Fruit fly (Drosophila melanogaster) whole organism, embryonic: ENCODE measurements around the gene CG10587.
A peak's percentile ranks its signal among the peaks of the same experiment; 100 is the strongest.

Experiments
- Asciz ChIP-seq: fragments of 200-800 bp; sonication (Bioruptor generic); optimal IDR thresholded peaks from 2 replicates; lab custom pipeline; 2017; ENCODE audit warnings: missing biosample characterization, mild to moderate bottlenecking, missing genetic modification characterization, missing genetic modification reagents
- Bgb ChIP-seq: fragments of 200-800 bp; sonication (Bioruptor generic); IDR thresholded peaks from 2 replicates; pipeline ENCODE4 v1.3.6; 2022; ENCODE audit warnings: missing biosample characterization, missing genetic modification characterization; ENCODE audit not compliant: partially characterized antibody
- CG10267 ChIP-seq: fragments of 200-800 bp; sonication (Bioruptor generic); optimal IDR thresholded peaks from 2 replicates; lab custom pipeline; 2018; ENCODE audit warnings: missing biosample characterization, mild to moderate bottlenecking, missing genetic modification characterization, moderate library complexity
- CG10321 ChIP-seq: fragments of 200-800 bp; sonication (Bioruptor generic); IDR thresholded peaks from 2 replicates; pipeline ENCODE4 v1.3.6; 2022; ENCODE audit warnings: missing biosample characterization, missing genetic modification characterization
- CG11093 ChIP-seq: fragments of 200-800 bp; sonication (Bioruptor generic); IDR thresholded peaks from 3 replicates; pipeline ENCODE4 v1.3.6; 2022; ENCODE audit warnings: missing biosample characterization, missing genetic modification characterization
- CG11456 ChIP-seq: fragments of 200-800 bp; sonication (Bioruptor generic); IDR thresholded peaks from 3 replicates; pipeline ENCODE4 v1.3.6; 2022; ENCODE audit warnings: missing biosample characterization, missing genetic modification characterization
- CG14965 ChIP-seq: fragments of 200-800 bp; sonication (Bioruptor generic); optimal IDR thresholded peaks from 2 replicates; lab custom pipeline; 2016; ENCODE audit warnings: missing biosample characterization, missing genetic modification characterization, borderline replicate concordance
- CG15479 ChIP-seq: fragments of 200-800 bp; sonication (Bioruptor generic); optimal IDR thresholded peaks from 3 replicates; lab custom pipeline; 2019; ENCODE audit warnings: missing biosample characterization, mild to moderate bottlenecking, missing genetic modification characterization, moderate library complexity
- CG16863 ChIP-seq: fragments of 200-800 bp; sonication (Bioruptor generic); optimal IDR thresholded peaks from 3 replicates; lab custom pipeline; 2016; ENCODE audit warnings: missing biosample characterization, missing genetic modification characterization
- CG17361 ChIP-seq: fragments of 200-800 bp; sonication (Bioruptor generic); IDR thresholded peaks from 3 replicates; pipeline ENCODE4 v1.3.6; 2022; ENCODE audit warnings: missing biosample characterization, missing genetic modification characterization
- CG17802 ChIP-seq: fragments of 200-800 bp; sonication (Bioruptor generic); optimal IDR thresholded peaks from 2 replicates; lab custom pipeline; 2018; ENCODE audit warnings: missing biosample characterization, mild to moderate bottlenecking, missing genetic modification characterization, moderate library complexity
- CG17912 ChIP-seq: fragments of 200-800 bp; sonication (Bioruptor generic); optimal IDR thresholded peaks from 2 replicates; lab custom pipeline; 2018; ENCODE audit warnings: missing biosample characterization, mild to moderate bottlenecking, missing genetic modification characterization
- CG3065 ChIP-seq: fragments of 200-800 bp; sonication (Bioruptor generic); optimal IDR thresholded peaks from 2 replicates; lab custom pipeline; 2016; ENCODE audit warnings: missing biosample characterization, missing genetic modification characterization
- CG4282 ChIP-seq: fragments of 200-800 bp; sonication (Bioruptor generic); optimal IDR thresholded peaks from 2 replicates; lab custom pipeline; 2016; ENCODE audit warnings: missing biosample characterization, missing genetic modification characterization
- CG4424 ChIP-seq: fragments of 200-800 bp; sonication (Bioruptor generic); optimal IDR thresholded peaks from 3 replicates; lab custom pipeline; 2016; ENCODE audit warnings: missing biosample characterization, missing genetic modification characterization
- CG4854 ChIP-seq: fragments of 200-800 bp; sonication (Bioruptor generic); optimal IDR thresholded peaks from 2 replicates; lab custom pipeline; 2016; ENCODE audit warnings: missing biosample characterization, missing genetic modification characterization, inconsistent platforms
- CG7357 ChIP-seq: fragments of 200-800 bp; sonication (Bioruptor generic); IDR thresholded peaks from 3 replicates; pipeline ENCODE4 v1.3.6; 2022; ENCODE audit warnings: missing biosample characterization, missing genetic modification characterization
- CG7786 ChIP-seq: fragments of 200-800 bp; sonication (Bioruptor generic); optimal IDR thresholded peaks from 2 replicates; lab custom pipeline; 2016; ENCODE audit warnings: missing biosample characterization, missing genetic modification characterization
- CG8359 ChIP-seq: fragments of 200-800 bp; sonication (Bioruptor generic); optimal IDR thresholded peaks from 2 replicates; lab custom pipeline; 2017; ENCODE audit warnings: missing biosample characterization, mild to moderate bottlenecking, missing genetic modification characterization, borderline replicate concordance
- CG8765 ChIP-seq: fragments of 200-800 bp; sonication (Bioruptor generic); IDR thresholded peaks from 2 replicates; pipeline ENCODE4 v1.3.6; 2022; ENCODE audit warnings: missing biosample characterization, missing genetic modification characterization
- CHES-1-like ChIP-seq: fragments of 200-800 bp; sonication (Bioruptor generic); optimal IDR thresholded peaks from 2 replicates; lab custom pipeline; 2016; ENCODE audit warnings: missing biosample characterization, missing genetic modification characterization
- D ChIP-seq, 2 experiments: fragments of 200-800 bp in 1 of 2; fragments of >200 bp in 1 of 2; sonication (Bioruptor generic) in 1 of 2; optimal IDR thresholded peaks; 2 replicates in 1 of 2; 3 replicates in 1 of 2; lab custom pipeline; 2017; ENCODE audit warnings: mild to moderate bottlenecking in 1 of 2, missing biosample characterization in 1 of 2, missing genetic modification characterization in 1 of 2, missing genetic modification reagents in 1 of 2
- Dref ChIP-seq: fragments of 200-800 bp; sonication (Bioruptor generic); IDR thresholded peaks from 2 replicates; pipeline ENCODE4 v1.3.6; 2022; ENCODE audit warnings: missing biosample characterization, missing genetic modification characterization
- Fer2 ChIP-seq: fragments of 200-800 bp; sonication (Bioruptor generic); optimal IDR thresholded peaks from 2 replicates; lab custom pipeline; 2018; ENCODE audit warnings: missing biosample characterization, mild to moderate bottlenecking, missing genetic modification characterization, moderate library complexity
- Fer3 ChIP-seq: fragments of 200-800 bp; sonication (Bioruptor generic); optimal IDR thresholded peaks from 2 replicates; lab custom pipeline; 2018; ENCODE audit warnings: missing biosample characterization, mild to moderate bottlenecking, missing genetic modification characterization, moderate library complexity
- H2.0 ChIP-seq: fragments of 200-800 bp; sonication (Bioruptor generic); IDR thresholded peaks from 2 replicates; pipeline ENCODE4 v1.3.6; 2022; ENCODE audit warnings: missing biosample characterization, missing genetic modification characterization
- HLH3B ChIP-seq: fragments of 200-800 bp; sonication (Bioruptor generic); IDR thresholded peaks from 2 replicates; pipeline ENCODE4 v1.3.6; 2022; ENCODE audit warnings: missing biosample characterization, missing genetic modification characterization
- HmgZ ChIP-seq: fragments of 200-800 bp; sonication (Bioruptor generic); optimal IDR thresholded peaks from 2 replicates; lab custom pipeline; 2018; ENCODE audit warnings: missing biosample characterization, mild to moderate bottlenecking, missing genetic modification characterization
- Med ChIP-seq: fragments of 200-800 bp; sonication (Bioruptor generic); peaks from one replicate; lab custom pipeline; 2016; ENCODE audit warnings: missing biosample characterization, missing genetic modification characterization, mild to moderate bottlenecking, inconsistent platforms, moderate library complexity
- Mes4 ChIP-seq: fragments of 200-800 bp; sonication (Bioruptor generic); optimal IDR thresholded peaks from 2 replicates; lab custom pipeline; 2016; ENCODE audit warnings: missing biosample characterization, missing genetic modification characterization
- NC2β ChIP-seq: fragments of 200-800 bp; sonication (Bioruptor generic); optimal IDR thresholded peaks from 2 replicates; lab custom pipeline; 2016; ENCODE audit warnings: missing biosample characterization, missing genetic modification characterization
- Nf-YC ChIP-seq: fragments of 200-800 bp; optimal IDR thresholded peaks from 3 replicates; lab custom pipeline; 2019; ENCODE audit warnings: missing biosample characterization, mild to moderate bottlenecking, missing genetic modification characterization, moderate library complexity
- Oaz ChIP-seq: fragments of 200-800 bp; sonication (Bioruptor generic); IDR thresholded peaks from 2 replicates; pipeline ENCODE4 v1.3.6; 2022; ENCODE audit warnings: missing biosample characterization, missing genetic modification characterization
- Rfx ChIP-seq: fragments of 200-800 bp; sonication (Bioruptor generic); IDR thresholded peaks from 2 replicates; pipeline ENCODE4 v1.3.6; 2022; ENCODE audit warnings: missing biosample characterization, missing genetic modification characterization
- Six4 ChIP-seq: fragments of 200-800 bp; sonication (Bioruptor generic); optimal IDR thresholded peaks from 2 replicates; lab custom pipeline; 2016; ENCODE audit warnings: missing biosample characterization, missing genetic modification characterization
- amos ChIP-seq: fragments of 200-800 bp; sonication (Bioruptor generic); IDR thresholded peaks from 2 replicates; pipeline ENCODE4 v1.3.6; 2022; ENCODE audit warnings: missing biosample characterization, missing genetic modification characterization; ENCODE audit not compliant: partially characterized antibody
- cwo ChIP-seq: fragments of 200-800 bp; sonication (Bioruptor generic); optimal IDR thresholded peaks from 3 replicates; lab custom pipeline; 2017; ENCODE audit warnings: missing biosample characterization, missing genetic modification characterization, mild to moderate bottlenecking, moderate library complexity, missing genetic modification reagents
- danr ChIP-seq: fragments of 200-800 bp; sonication (Bioruptor generic); IDR thresholded peaks from 2 replicates; pipeline ENCODE4 v1.3.6; 2022; ENCODE audit warnings: missing biosample characterization, missing genetic modification characterization
- dimm ChIP-seq: fragments of 200-800 bp; sonication (Bioruptor generic); IDR thresholded peaks from 2 replicates; pipeline ENCODE4 v1.3.6; 2022; ENCODE audit warnings: missing biosample characterization, missing genetic modification characterization
- exex ChIP-seq: fragments of 200-800 bp; sonication (Bioruptor generic); optimal IDR thresholded peaks from 4 replicates; lab custom pipeline; 2018; ENCODE audit warnings: missing biosample characterization, mild to moderate bottlenecking, missing genetic modification characterization, moderate library complexity
- fd96Cb ChIP-seq: fragments of 200-800 bp; sonication (Bioruptor generic); optimal IDR thresholded peaks from 2 replicates; lab custom pipeline; 2018; ENCODE audit warnings: missing biosample characterization, mild to moderate bottlenecking, missing genetic modification characterization, moderate library complexity
- gem ChIP-seq: fragments of 200-800 bp; sonication (Bioruptor generic); optimal IDR thresholded peaks from 2 replicates; lab custom pipeline; 2019; ENCODE audit warnings: missing biosample characterization, mild to moderate bottlenecking, missing genetic modification characterization, moderate library complexity
- gsb-n ChIP-seq: fragments of 200-800 bp; sonication (Bioruptor generic); optimal IDR thresholded peaks from 3 replicates; lab custom pipeline; 2018; ENCODE audit warnings: missing biosample characterization, mild to moderate bottlenecking, missing genetic modification characterization
- hb ChIP-seq: fragments of 200-800 bp; sonication (Bioruptor generic); IDR thresholded peaks from 3 replicates; pipeline ENCODE4 v1.3.6; 2022; ENCODE audit warnings: missing biosample characterization, missing genetic modification characterization; ENCODE audit not compliant: partially characterized antibody
- mam ChIP-seq: fragments of 200-800 bp; sonication (Bioruptor generic); optimal IDR thresholded peaks from 3 replicates; lab custom pipeline; 2016; ENCODE audit warnings: missing biosample characterization, missing genetic modification characterization
- nom ChIP-seq: fragments of 200-800 bp; sonication (Bioruptor generic); optimal IDR thresholded peaks from 2 replicates; lab custom pipeline; 2017; ENCODE audit warnings: missing biosample characterization, missing genetic modification characterization, mild to moderate bottlenecking, moderate library complexity, missing genetic modification reagents
- p53 ChIP-seq: fragments of 200-800 bp; sonication (Bioruptor generic); optimal IDR thresholded peaks from 2 replicates; lab custom pipeline; 2016; ENCODE audit warnings: missing biosample characterization, missing genetic modification characterization
- peb ChIP-seq: fragments of 200-800 bp; sonication (Bioruptor generic); IDR thresholded peaks from 2 replicates; pipeline ENCODE4 v1.3.6; 2022; ENCODE audit warnings: missing biosample characterization, missing genetic modification characterization
- pho ChIP-seq: fragments of 200-800 bp; sonication (Bioruptor generic); optimal IDR thresholded peaks from 2 replicates; lab custom pipeline; 2016; ENCODE audit warnings: missing biosample characterization, missing genetic modification characterization
- zen2 ChIP-seq: fragments of 200-800 bp; sonication (Bioruptor generic); IDR thresholded peaks from 3 replicates; pipeline ENCODE4 v1.3.6; 2022; ENCODE audit warnings: missing biosample characterization, missing genetic modification characterization; ENCODE audit not compliant: partially characterized antibody

The CG10587 gene

dm6 chr3L:20950520-20951135 lies 11.7 kb downstream of the CG10587 start (continued):
- TF ChIP-seq cwo (GFP tag; lab: Kevin White, UChicago) = no peak
- TF ChIP-seq CG16863 (GFP tag; lab: Kevin White, UChicago) = no peak
- no peak for TF ChIP-seq hb (GFP tag; lab: Robert Waterston, UW)
- TF ChIP-seq NC2β = no peak
- TF ChIP-seq CG10321 = no peak
- TF ChIP-seq CG17912 = no peak
- no peak for TF ChIP-seq CG8765 (GFP tag; lab: Robert Waterston, UW)
- TF ChIP-seq CHES-1-like (GFP tag; lab: Kevin White, UChicago) = no peak
- TF ChIP-seq HLH3B = no peak
- no peak for TF ChIP-seq amos (GFP tag; lab: Robert Waterston, UW)
- no peak for TF ChIP-seq CG7357 (GFP tag; lab: Robert Waterston, UW)
- no peak for TF ChIP-seq Fer3
- no peak for TF ChIP-seq dimm (GFP tag; lab: Robert Waterston, UW)
- no peak for TF ChIP-seq CG10267
- TF ChIP-seq CG3065 (GFP tag; lab: Kevin White, UChicago) = no peak
- TF ChIP-seq gsb-n (tag; lab: Kevin White, UChicago) = no peak
- no peak for TF ChIP-seq Rfx
- TF ChIP-seq gem (tag; lab: Kevin White, UChicago) = peak; percentile 64
- TF ChIP-seq peb = no peak
- TF ChIP-seq Fer2 (tag; lab: Kevin White, UChicago) = no peak
- TF ChIP-seq p53 = no peak
- no peak for TF ChIP-seq Bgb (GFP tag; lab: Robert Waterston, UW)
- no peak for TF ChIP-seq CG11093 (GFP tag; lab: Robert Waterston, UW)
- no peak for TF ChIP-seq zen2 (GFP tag; lab: Robert Waterston, UW)
- TF ChIP-seq Mes4 = no peak
- no peak for TF ChIP-seq HmgZ
- peak; percentile 37 for TF ChIP-seq fd96Cb (tag; lab: Kevin White, UChicago)
- no peak for TF ChIP-seq pho
- TF ChIP-seq danr (GFP tag; lab: Robert Waterston, UW) = no peak
- no peak for TF ChIP-seq CG11456
- no peak for TF ChIP-seq mam (GFP tag; lab: Kevin White, UChicago)
- no peak for TF ChIP-seq Oaz (GFP tag; lab: Robert Waterston, UW)
- no peak for TF ChIP-seq Nf-YC (tag; lab: Kevin White, UChicago)
- no peak for TF ChIP-seq exex (tag; lab: Kevin White, UChicago)
- TF ChIP-seq CG7786 = no peak
- no peak for TF ChIP-seq CG15479 (GFP tag; lab: Kevin White, UChicago)
- no peak for TF ChIP-seq CG4282 (GFP tag; lab: Kevin White, UChicago)
- peak; percentile 2 for TF ChIP-seq Six4 (GFP tag; lab: Kevin White, UChicago)
- TF ChIP-seq CG8359 = no peak
- TF ChIP-seq Asciz (GFP tag; lab: Kevin White, UChicago) = peak; percentile 28
- no peak for TF ChIP-seq H2.0 (GFP tag; lab: Robert Waterston, UW)
- no peak for TF ChIP-seq CG4854 (GFP tag; lab: Kevin White, UChicago)
- peak; percentile 10; the same call in 1 of the 3 replicates for TF ChIP-seq CG17361
- no peak for TF ChIP-seq CG14965
- TF ChIP-seq CG4424 (GFP tag; lab: Kevin White, UChicago) = peak; percentile 9
- no peak for TF ChIP-seq D (optimal IDR thresholded peaks at IDR 0.05; lab: Kevin White, UChicago)
- TF ChIP-seq D (GFP tag; optimal IDR thresholded peaks at IDR 0.05; lab: Kevin White, UChicago) = peak; percentile 51
- TF ChIP-seq Dref (GFP tag; lab: Robert Waterston, UW) = no peak
- TF ChIP-seq CG17802 (tag; lab: Kevin White, UChicago) = no peak
- TF ChIP-seq nom (GFP tag; lab: Kevin White, UChicago) = peak; percentile 65
- TF ChIP-seq Med (GFP tag; lab: Kevin White, UChicago) = no peak
